Worm (Caenorhabditis elegans): ENCODE results near the gene tag-123.

The tag-123 gene

ce11 chrX:8384642-8385181 lies 37.1 kb downstream of the tag-123 start, which contains the start of gene F41D9.2:
Gene F41D9.2 (minus strand): TSS chrX:8384945.
- TF ChIP-seq nhr-2 (tag; optimal IDR thresholded peaks at IDR 0.05) (no peak), lin-13 (tag; optimal IDR thresholded peaks at IDR 0.05) (no peak), lin-32 (GFP tag; optimal IDR thresholded peaks at IDR 0.05) (no peak), pha-4 (tag; optimal IDR thresholded peaks at IDR 0.05) (no peak), hlh-1 (tag; optimal IDR thresholded peaks at IDR 0.05) (no peak), ceh-83 (GFP tag; optimal IDR thresholded peaks at IDR 0.05) (no peak), ceh-39 (tag; optimal IDR thresholded peaks at IDR 0.05) (no peak), unc-120 (tag; optimal IDR thresholded peaks at IDR 0.05; ENCODE audit: poor library complexity, severe bottlenecking) (no peak), sptf-1 (tag; optimal IDR thresholded peaks at IDR 0.05) (no peak), tbx-8 (GFP tag; optimal IDR thresholded peaks at IDR 0.05) (no peak), lsy-2 (tag; optimal IDR thresholded peaks at IDR 0.05) (no peak), nhr-237 (tag; optimal IDR thresholded peaks at IDR 0.05) (no peak), mep-1 (tag; optimal IDR thresholded peaks at IDR 0.05) (no peak), snpc-4 (tag; optimal IDR thresholded peaks at IDR 0.05) (no peak), blmp-1 (tag; optimal IDR thresholded peaks at IDR 0.05) (no peak), ztf-11 (tag; optimal IDR thresholded peaks at IDR 0.05) (no peak)

DNA sequence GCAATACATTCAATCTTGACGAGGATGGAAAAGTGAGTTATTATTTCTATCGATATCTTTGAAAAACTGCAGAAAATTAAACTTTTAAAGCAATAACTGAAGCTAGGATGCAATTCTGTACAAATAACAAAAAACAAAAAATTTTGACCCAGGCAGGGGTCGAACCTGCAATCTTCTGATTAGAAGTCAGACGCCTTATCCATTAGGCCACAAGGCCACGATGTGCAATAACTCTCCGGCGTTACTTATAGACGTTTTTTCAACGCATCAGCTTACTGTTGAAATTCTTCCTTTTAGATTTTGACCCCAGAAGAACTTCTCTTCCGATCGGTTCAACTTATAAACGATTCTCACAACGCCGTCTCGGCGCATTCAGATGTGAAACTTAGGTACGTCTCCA lies 40.2 kb downstream of the tag-123 start:
- TF ChIP-seq sem-2 (GFP tag; optimal IDR thresholded peaks at IDR 0.05) (no peak), ceh-83 (GFP tag; optimal IDR thresholded peaks at IDR 0.05) (no peak), ham-2 (GFP tag; optimal IDR thresholded peaks at IDR 0.05) (no peak), blmp-1 (tag; optimal IDR thresholded peaks at IDR 0.05) (no peak), lin-32 (GFP tag; optimal IDR thresholded peaks at IDR 0.05) (no peak)

DNA sequence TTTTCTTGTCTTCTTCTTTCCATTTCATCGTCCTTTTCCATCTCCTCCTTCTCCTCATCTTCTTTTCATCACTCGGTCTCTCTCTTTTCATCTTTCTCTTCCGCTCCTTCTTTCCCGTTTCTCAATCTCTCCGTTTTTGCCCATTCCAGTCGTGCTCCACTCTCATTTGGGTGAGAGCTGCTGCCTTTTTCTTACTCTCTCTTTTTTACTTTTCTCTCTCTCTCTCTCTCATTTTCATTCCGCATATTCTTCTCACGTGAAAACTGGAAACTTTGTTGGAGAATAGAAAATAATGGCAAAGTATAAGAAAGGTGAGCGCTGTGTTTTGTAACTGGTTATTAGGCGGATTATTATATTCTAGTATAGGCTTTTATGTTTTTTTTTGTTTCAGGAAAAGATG lies 43.5 kb downstream of the tag-123 start, which contains the start of gene tbc-18:
Gene tbc-18 (plus strand): TSS at position 246 of the 400 bp plus-strand sequence.
- TF ChIP-seq ztf-11 (tag; optimal IDR thresholded peaks at IDR 0.05) = no peak
- no peak for TF ChIP-seq M03D4.4 (tag; optimal IDR thresholded peaks at IDR 0.05)
- no peak for TF ChIP-seq mls-2 (tag; optimal IDR thresholded peaks at IDR 0.05)
- TF ChIP-seq ces-1 (GFP tag; optimal IDR thresholded peaks at IDR 0.05) = peak; percentile 68
- no peak for TF ChIP-seq ceh-83 (GFP tag; optimal IDR thresholded peaks at IDR 0.05)

DNA sequence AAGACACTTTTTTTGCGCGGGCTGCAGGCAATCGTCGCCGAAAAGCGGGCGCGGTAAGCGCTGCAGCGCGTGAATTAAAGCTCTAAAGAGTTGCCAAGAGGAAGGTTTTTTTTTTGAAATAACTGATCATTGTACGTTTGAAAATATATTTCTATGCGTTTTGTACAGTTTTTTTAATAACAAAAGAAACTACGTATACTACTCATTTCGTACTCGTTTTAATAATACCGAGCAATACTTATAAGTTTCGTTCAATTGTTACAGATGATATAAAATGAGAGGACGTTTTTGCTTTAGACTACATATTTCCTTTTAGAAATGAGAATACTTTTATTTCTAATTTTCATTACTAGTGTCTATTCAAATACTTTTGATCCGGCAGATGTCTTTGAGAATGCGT lies 49.9 kb downstream of the tag-123 start, which contains the start of gene nep-15:
Gene nep-15 (plus strand): TSS at position 301 of the 400 bp plus-strand sequence.
- no peak for TF ChIP-seq lsy-2 (tag; optimal IDR thresholded peaks at IDR 0.05)
- TF ChIP-seq M03D4.4 (tag; optimal IDR thresholded peaks at IDR 0.05) = no peak
